Worm (Caenorhabditis elegans) whole organism, L3 larva: ENCODE results near the gene Y14H12B.2.

ENCODE experiments used
- ceh-9 ChIP-seq: sonication (generic microtip); optimal IDR thresholded peaks from 2 replicates; lab custom pipeline; 2018; ENCODE audit warnings: missing biosample characterization, missing genetic modification characterization
- nhr-12 ChIP-seq: fragments of 150-350 bp; optimal IDR thresholded peaks from 2 replicates; lab custom pipeline; 2014; ENCODE audit warnings: missing biosample characterization, missing genetic modification characterization
- skn-1 ChIP-seq: fragments of 150-350 bp; optimal IDR thresholded peaks from 2 replicates; lab custom pipeline; 2014; ENCODE audit warnings: missing biosample characterization, missing genetic modification characterization

- no peak for TF ChIP-seq skn-1 (tag; lab: Kevin White, UChicago)
- TF ChIP-seq nhr-12 (tag; lab: Kevin White, UChicago): no peak
- no peak for TF ChIP-seq ceh-9 (tag; lab: Kevin White, UChicago)
Observed at ce11 chrII:3920611-3921010, 12.9 kb downstream of the Y14H12B.2 start.
